Worm (Caenorhabditis elegans) whole organism, L1 larva: ENCODE measurements around the gene pro-1.

Source experiments
- aha-1 ChIP-seq: fragments of 150-350 bp; optimal IDR thresholded peaks from 2 replicates; lab custom pipeline; 2014; ENCODE audit warnings: missing biosample characterization, missing genetic modification characterization
- aly-2 ChIP-seq: fragments of 150-350 bp; optimal IDR thresholded peaks from 2 replicates; lab custom pipeline; 2014; ENCODE audit warnings: missing biosample characterization, missing genetic modification characterization
- ama-1 ChIP-seq: fragments of 150-350 bp; optimal IDR thresholded peaks from 2 replicates; lab custom pipeline; 2014
- ceh-8 ChIP-seq: fragments of 200-800 bp; sonication (Bioruptor generic); optimal IDR thresholded peaks from 2 replicates; lab custom pipeline; 2018; ENCODE audit warnings: mild to moderate bottlenecking, missing genetic modification characterization, moderate library complexity, missing compliant biosample characterization
- ceh-82 ChIP-seq, 3 experiments: fragments of 150-350 bp in 1 of 3; sonication (generic microtip) in 2 of 3; optimal IDR thresholded peaks; 2 replicates each; lab custom pipeline; 2014 to 2017; ENCODE audit warnings: missing biosample characterization in 3 of 3, missing genetic modification characterization in 3 of 3
- ceh-88 ChIP-seq: fragments of 200-800 bp; sonication (Bioruptor generic); IDR thresholded peaks from 2 replicates; pipeline ENCODE4 v1.3.6; 2022; ENCODE audit warnings: missing genetic modification characterization, missing compliant biosample characterization
- ceh-90 ChIP-seq: sonication (generic microtip); optimal IDR thresholded peaks from 2 replicates; lab custom pipeline; 2016; ENCODE audit warnings: missing genetic modification characterization, missing compliant biosample characterization
- ces-1 ChIP-seq: fragments of 150-350 bp; optimal IDR thresholded peaks from 2 replicates; lab custom pipeline; 2014; ENCODE audit warnings: missing biosample characterization, missing genetic modification reagents, missing genetic modification characterization
- dpl-1 ChIP-seq, 3 experiments: fragments of 150-350 bp in 2 of 3; sonication (generic microtip) in 1 of 3; optimal IDR thresholded peaks; 2 replicates each; lab custom pipeline; 2014 to 2017; ENCODE audit warnings: missing biosample characterization in 3 of 3, missing genetic modification characterization in 3 of 3, missing genetic modification reagents in 3 of 3
- dsc-1 ChIP-seq: sonication (generic microtip); optimal IDR thresholded peaks from 2 replicates; lab custom pipeline; 2016; ENCODE audit warnings: mild to moderate bottlenecking, missing genetic modification characterization, missing compliant biosample characterization
- efl-1 ChIP-seq, 4 experiments: fragments of 150-350 bp; optimal IDR thresholded peaks in 3 of 4; peaks in 1 of 4; 1 replicate in 1 of 4; 2 replicates in 3 of 4; lab custom pipeline; 2014; ENCODE audit warnings: missing biosample characterization in 2 of 4, missing genetic modification characterization in 2 of 4, missing genetic modification reagents in 2 of 4
- efl-3 ChIP-seq: fragments of 200-800 bp; sonication (Bioruptor generic); optimal IDR thresholded peaks from 2 replicates; lab custom pipeline; 2018; ENCODE audit warnings: mild to moderate bottlenecking, missing genetic modification characterization, missing compliant biosample characterization
- ets-5 ChIP-seq: fragments of 200-800 bp; sonication (Bioruptor generic); IDR thresholded peaks from 2 replicates; pipeline ENCODE4 v1.3.6; 2022; ENCODE audit warnings: missing genetic modification characterization, missing compliant biosample characterization
- fkh-10 ChIP-seq: sonication (generic microtip); optimal IDR thresholded peaks from 2 replicates; lab custom pipeline; 2017; ENCODE audit warnings: missing biosample characterization, missing genetic modification reagents, missing genetic modification characterization
- fos-1 ChIP-seq: fragments of 150-350 bp; optimal IDR thresholded peaks from 2 replicates; lab custom pipeline; 2014; ENCODE audit warnings: missing biosample characterization, missing genetic modification characterization
- grh-1 ChIP-seq: fragments of 200-800 bp; sonication (Bioruptor generic); IDR thresholded peaks from 2 replicates; pipeline ENCODE4 v1.3.6; 2022; ENCODE audit warnings: missing genetic modification reagents, missing genetic modification characterization, missing compliant biosample characterization
- hlh-4 ChIP-seq: sonication (generic microtip); optimal IDR thresholded peaks from 2 replicates; lab custom pipeline; 2016; ENCODE audit warnings: mild to moderate bottlenecking, missing genetic modification characterization, missing compliant biosample characterization
- jun-1 ChIP-seq: fragments of 150-350 bp; optimal IDR thresholded peaks from 2 replicates; lab custom pipeline; 2014; ENCODE audit warnings: missing biosample characterization, missing genetic modification reagents, missing genetic modification characterization
- lin-13 ChIP-seq: fragments of 150-350 bp; optimal IDR thresholded peaks from 2 replicates; lab custom pipeline; 2014; ENCODE audit warnings: missing biosample characterization, missing genetic modification reagents, missing genetic modification characterization
- lin-14 ChIP-seq: fragments of 200-800 bp; sonication (Bioruptor generic); optimal IDR thresholded peaks from 2 replicates; lab custom pipeline; 2018; ENCODE audit warnings: mild to moderate bottlenecking, missing genetic modification characterization, moderate library complexity, missing compliant biosample characterization
- lin-35 ChIP-seq, 2 experiments: fragments of 150-350 bp; optimal IDR thresholded peaks; 2 replicates each; lab custom pipeline; 2014; ENCODE audit warnings: missing biosample characterization in 2 of 2, missing genetic modification characterization in 2 of 2, missing genetic modification reagents in 2 of 2
- lin-39 ChIP-seq: fragments of 150-350 bp; optimal IDR thresholded peaks from 2 replicates; lab custom pipeline; 2014; ENCODE audit warnings: missing biosample characterization, missing genetic modification reagents, missing genetic modification characterization
- lir-3 ChIP-seq: sonication (generic microtip); optimal IDR thresholded peaks from 2 replicates; lab custom pipeline; 2016; ENCODE audit warnings: mild to moderate bottlenecking, missing genetic modification characterization, moderate library complexity, missing compliant biosample characterization; ENCODE audit not compliant: poor library complexity
- mep-1 ChIP-seq: fragments of 150-350 bp; optimal IDR thresholded peaks from 2 replicates; lab custom pipeline; 2014; ENCODE audit warnings: missing biosample characterization, missing genetic modification characterization
- nhr-19 ChIP-seq: fragments of 200-800 bp; sonication (Bioruptor generic); conservative IDR thresholded peaks from 2 replicates; pipeline ENCODE4 v1.3.6; 2022; ENCODE audit warnings: missing genetic modification characterization, missing compliant biosample characterization
- nhr-20 ChIP-seq: sonication (generic microtip); optimal IDR thresholded peaks from 2 replicates; lab custom pipeline; 2016; ENCODE audit warnings: mild to moderate bottlenecking, missing genetic modification characterization, missing compliant biosample characterization
- nhr-47 ChIP-seq: sonication (generic microtip); optimal IDR thresholded peaks from 2 replicates; lab custom pipeline; 2016; ENCODE audit warnings: mild to moderate bottlenecking, missing genetic modification characterization, moderate library complexity, missing compliant biosample characterization
- nhr-71 ChIP-seq: sonication (generic microtip); optimal IDR thresholded peaks from 2 replicates; lab custom pipeline; 2016; ENCODE audit warnings: mild to moderate bottlenecking, missing genetic modification characterization, moderate library complexity, missing compliant biosample characterization
- nhr-76 ChIP-seq: sonication (generic microtip); optimal IDR thresholded peaks from 2 replicates; lab custom pipeline; 2017; ENCODE audit warnings: missing biosample characterization, missing genetic modification characterization
- nhr-77 ChIP-seq: fragments of 150-350 bp; optimal IDR thresholded peaks from 2 replicates; lab custom pipeline; 2014; ENCODE audit warnings: missing biosample characterization, missing genetic modification characterization
- nhr-84 ChIP-seq: sonication (generic microtip); optimal IDR thresholded peaks from 2 replicates; lab custom pipeline; 2017; ENCODE audit warnings: missing biosample characterization, missing genetic modification characterization
- nhr-90 ChIP-seq: sonication (generic microtip); optimal IDR thresholded peaks from 2 replicates; lab custom pipeline; 2016; ENCODE audit warnings: mild to moderate bottlenecking, missing genetic modification characterization, missing compliant biosample characterization; ENCODE audit not compliant: poor library complexity
- pag-3 ChIP-seq: sonication (generic microtip); optimal IDR thresholded peaks from 2 replicates; lab custom pipeline; 2017; ENCODE audit warnings: missing genetic modification characterization, mild to moderate bottlenecking, missing compliant biosample characterization, antibody characterized with exemption, borderline replicate concordance; ENCODE audit not compliant: insufficient read depth
- rnt-1 ChIP-seq: sonication (generic microtip); optimal IDR thresholded peaks from 2 replicates; lab custom pipeline; 2016; ENCODE audit warnings: mild to moderate bottlenecking, missing genetic modification characterization, moderate library complexity, missing compliant biosample characterization
- skn-1 ChIP-seq: fragments of 150-350 bp; optimal IDR thresholded peaks from 2 replicates; lab custom pipeline; 2014; ENCODE audit warnings: missing biosample characterization, missing genetic modification characterization
- snpc-4 ChIP-seq: fragments of 150-350 bp; optimal IDR thresholded peaks from 2 replicates; lab custom pipeline; 2014; ENCODE audit warnings: missing biosample characterization, missing genetic modification characterization
- snu-23 ChIP-seq: sonication (generic microtip); optimal IDR thresholded peaks from 2 replicates; lab custom pipeline; 2016; ENCODE audit warnings: missing genetic modification characterization, missing compliant biosample characterization
- swsn-7 ChIP-seq: sonication (generic microtip); optimal IDR thresholded peaks from 2 replicates; lab custom pipeline; 2016; ENCODE audit warnings: missing genetic modification characterization, missing compliant biosample characterization
- tbx-2 ChIP-seq: sonication (generic microtip); optimal IDR thresholded peaks from 2 replicates; lab custom pipeline; 2016; ENCODE audit warnings: missing genetic modification characterization, missing compliant biosample characterization
- tlp-1 ChIP-seq: fragments of 150-350 bp; optimal IDR thresholded peaks from 2 replicates; lab custom pipeline; 2014; ENCODE audit warnings: missing biosample characterization, missing genetic modification characterization
- unc-30 ChIP-seq: sonication (generic microtip); optimal IDR thresholded peaks from 2 replicates; lab custom pipeline; 2017; ENCODE audit warnings: missing biosample characterization, missing genetic modification characterization
- unc-86 ChIP-seq: sonication (generic microtip); optimal IDR thresholded peaks from 2 replicates; lab custom pipeline; 2016; ENCODE audit warnings: missing genetic modification characterization, missing compliant biosample characterization
- unc-98 ChIP-seq: fragments of 200-800 bp; sonication (Bioruptor generic); IDR thresholded peaks from 2 replicates; pipeline ENCODE4 v1.3.6; 2022; ENCODE audit warnings: missing genetic modification characterization, missing compliant biosample characterization
- vab-15 ChIP-seq: sonication (generic microtip); optimal IDR thresholded peaks from 2 replicates; lab custom pipeline; 2017; ENCODE audit warnings: missing genotype, mild to moderate bottlenecking, missing genetic modification characterization, missing compliant biosample characterization
- xbp-1 ChIP-seq: sonication (generic microtip); optimal IDR thresholded peaks from 2 replicates; lab custom pipeline; 2016; ENCODE audit warnings: missing genetic modification characterization, missing compliant biosample characterization
- zip-4 ChIP-seq: fragments of 200-800 bp; sonication (Bioruptor generic); optimal IDR thresholded peaks from 2 replicates; lab custom pipeline; 2018; ENCODE audit warnings: mild to moderate bottlenecking, missing genetic modification characterization, moderate library complexity, missing compliant biosample characterization
- ztf-11 ChIP-seq, 2 experiments: sonication (generic microtip); optimal IDR thresholded peaks; 2 replicates each; lab custom pipeline; 2016 to 2017; ENCODE audit warnings: missing genetic modification characterization in 2 of 2, missing biosample characterization in 1 of 2, missing compliant biosample characterization in 1 of 2

pro-1 gene

DNA sequence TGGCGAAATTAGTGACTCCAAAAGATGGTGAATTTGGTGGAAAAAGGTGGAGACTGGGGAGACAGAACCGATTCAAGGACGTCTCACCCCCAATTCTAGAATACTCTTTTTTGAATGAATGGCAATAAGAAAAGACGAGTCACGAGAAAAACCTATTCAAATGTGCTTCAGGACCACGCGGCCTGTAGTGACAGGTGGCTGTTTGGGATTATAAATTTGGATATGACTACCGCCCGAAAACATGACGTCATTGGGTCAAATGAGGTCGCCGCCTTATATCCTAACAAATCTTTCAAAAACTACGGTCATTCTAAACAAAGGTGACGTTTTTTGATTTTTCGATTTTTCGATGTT is 12.2 kb upstream of the pro-1 start (continued):
- no peak for TF ChIP-seq ceh-88 (GFP tag; lab: Robert Waterston, UW)
- peak; percentile 11 for TF ChIP-seq nhr-47 (tag; lab: Kevin White, UChicago)
- TF ChIP-seq fkh-10 (GFP tag; lab: Kevin White, UChicago), result no peak
- TF ChIP-seq nhr-90 (tag; lab: Kevin White, UChicago), result peak; percentile 38
- TF ChIP-seq lin-35 (GFP tag; optimal IDR thresholded peaks at IDR 0.05; lab: Kevin White, UChicago), result no peak
- TF ChIP-seq tlp-1 (tag; lab: Kevin White, UChicago), result no peak
- peak; percentile 21 for TF ChIP-seq nhr-71
- no peak for TF ChIP-seq ceh-90 (tag; lab: Kevin White, UChicago)
- TF ChIP-seq fos-1, result no peak
- no peak for TF ChIP-seq skn-1 (tag; lab: Kevin White, UChicago)
- TF ChIP-seq unc-86 (tag; lab: Kevin White, UChicago), result no peak
- no peak for TF ChIP-seq hlh-4 (tag; lab: Kevin White, UChicago)
- no peak for TF ChIP-seq nhr-20 (tag; lab: Kevin White, UChicago)
- no peak for TF ChIP-seq nhr-77 (tag; lab: Kevin White, UChicago)
- TF ChIP-seq lin-14, result peak; percentile 1
- TF ChIP-seq snpc-4 (tag; lab: Kevin White, UChicago), result no peak
- no peak for TF ChIP-seq nhr-19
- TF ChIP-seq aha-1 (tag; lab: Kevin White, UChicago), result no peak
- TF ChIP-seq jun-1, result no peak
- no peak for TF ChIP-seq vab-15 (tag; lab: Kevin White, UChicago)
- TF ChIP-seq dsc-1 (tag; lab: Kevin White, UChicago), result no peak
- peak; percentile 59 for TF ChIP-seq mep-1
- no peak for TF ChIP-seq efl-3 (GFP tag; lab: Kevin White, UChicago)
- TF ChIP-seq dpl-1 (GFP tag; optimal IDR thresholded peaks at IDR 0.05; lab: Kevin White, UChicago), result no peak
- TF ChIP-seq tbx-2 (tag; lab: Kevin White, UChicago), result no peak
- TF ChIP-seq unc-30 (tag; lab: Kevin White, UChicago), result no peak
- TF ChIP-seq nhr-84 (tag; lab: Kevin White, UChicago), result no peak
- TF ChIP-seq ces-1 (GFP tag; lab: Kevin White, UChicago), result no peak
- TF ChIP-seq snu-23 (GFP tag; lab: Kevin White, UChicago), result peak; percentile 39
- no peak for TF ChIP-seq ceh-8 (GFP tag; lab: Kevin White, UChicago)

DNA sequence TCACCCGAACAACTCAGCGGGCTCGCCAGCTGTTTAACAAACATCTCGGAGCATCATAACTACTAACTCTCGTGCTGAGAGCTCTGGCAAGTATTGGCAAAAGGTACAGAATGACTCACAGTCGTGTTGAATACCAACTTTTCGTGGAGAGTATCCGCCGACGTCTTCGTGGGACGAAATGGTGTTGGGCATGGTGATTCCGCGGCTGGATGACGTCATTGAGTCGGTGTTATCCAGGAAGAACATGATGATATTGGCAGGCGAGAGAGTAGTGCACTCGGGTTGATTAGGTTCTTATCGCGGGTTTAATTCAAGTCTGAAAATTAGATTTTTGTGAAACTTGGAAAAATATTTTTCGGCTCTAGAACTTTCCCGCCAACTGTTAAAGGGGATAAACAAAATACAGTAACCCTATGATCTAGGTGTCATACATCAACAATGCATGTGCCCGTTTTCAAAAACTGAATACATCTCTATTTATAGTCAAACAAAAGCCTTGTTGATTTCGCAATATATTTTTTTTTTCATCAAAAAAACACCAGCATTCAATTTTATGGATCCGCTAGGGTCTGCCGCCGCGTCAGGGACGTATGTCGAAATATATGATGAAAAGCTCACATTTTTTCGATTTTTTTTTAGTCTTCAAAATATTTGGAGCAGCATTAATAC is 11.7 kb upstream of the pro-1 start:
- TF ChIP-seq rnt-1 (tag; lab: Kevin White, UChicago), result peak; percentile 28
- TF ChIP-seq lin-14, result peak; percentile 4
- TF ChIP-seq xbp-1, result no peak
- TF ChIP-seq efl-1 (optimal IDR thresholded peaks at IDR 0.05; lab: Kevin White, UChicago), result no peak
- TF ChIP-seq efl-1 (GFP tag; optimal IDR thresholded peaks at IDR 0.05 in 1 of 2; lab: Kevin White, UChicago), result peak in 1 of 2 experiments; percentile 33
- peak in 1 of 2 experiments; percentile 3 for TF ChIP-seq lin-35 (GFP tag; optimal IDR thresholded peaks at IDR 0.05; lab: Kevin White, UChicago)
- no peak for TF ChIP-seq ztf-11 (tag; optimal IDR thresholded peaks at IDR 0.05; lab: Kevin White, UChicago)
- peak; percentile 73 for TF ChIP-seq ama-1 (lab: Kevin White, UChicago)

DNA sequence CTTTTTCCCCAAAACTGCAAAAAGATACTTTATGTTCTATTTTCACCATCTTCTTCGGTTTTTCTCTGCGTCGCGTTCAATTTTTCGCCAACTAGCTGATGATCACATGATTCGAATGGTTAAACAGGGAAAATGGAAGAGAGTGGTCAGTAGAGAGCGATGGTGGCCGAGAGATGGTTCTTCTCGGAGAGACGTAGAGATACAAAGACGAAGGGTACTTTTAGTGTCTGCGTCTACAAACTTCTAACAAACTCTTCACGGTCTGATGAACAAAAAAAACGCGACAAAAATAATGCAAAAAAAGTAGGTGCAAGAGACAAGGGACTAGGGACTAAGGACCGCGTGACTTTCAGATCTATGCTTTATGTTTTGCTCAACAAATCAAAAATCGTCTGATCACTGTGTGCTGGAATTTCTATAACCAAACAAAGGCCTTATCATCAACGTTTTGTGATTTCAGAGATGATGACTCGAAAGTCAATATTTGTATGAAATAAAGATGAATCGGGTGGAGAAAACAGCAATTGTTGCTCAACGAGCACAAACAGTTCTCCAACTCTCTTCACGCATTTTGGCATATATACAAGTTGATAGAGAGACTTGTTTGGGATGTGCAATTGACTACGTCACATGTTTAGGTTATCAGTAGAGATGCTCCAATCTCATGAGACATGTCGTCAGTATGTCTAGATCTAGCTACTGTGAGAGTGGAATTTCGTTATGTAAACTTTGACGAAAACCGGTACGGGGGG is 10.4 kb upstream of the pro-1 start:
- no peak for TF ChIP-seq ces-1 (GFP tag; lab: Kevin White, UChicago)
- TF ChIP-seq nhr-76 (tag; lab: Kevin White, UChicago), result no peak
- TF ChIP-seq lin-13, result peak; percentile 95
- no peak for TF ChIP-seq unc-98
- TF ChIP-seq hlh-4 (tag; lab: Kevin White, UChicago), result no peak
- peak; percentile 88 for TF ChIP-seq rnt-1 (tag; lab: Kevin White, UChicago)
- TF ChIP-seq lir-3 (tag; lab: Kevin White, UChicago), result peak; percentile 81
- peak; percentile 63 for TF ChIP-seq zip-4 (GFP tag; lab: Kevin White, UChicago)
- peak; percentile 97 for TF ChIP-seq aly-2 (tag; lab: Kevin White, UChicago)
- TF ChIP-seq ztf-11 (tag; optimal IDR thresholded peaks at IDR 0.05; lab: Kevin White, UChicago), result peak in 1 of 2 experiments; percentile 66
- no peak for TF ChIP-seq ets-5 (GFP tag; lab: Robert Waterston, UW)
- TF ChIP-seq swsn-7, result peak; percentile 96
- peak; percentile 81 to 88 (median 87) for TF ChIP-seq ceh-82 (tag; optimal IDR thresholded peaks at IDR 0.05; lab: Kevin White, UChicago)
- peak; percentile 85 for TF ChIP-seq lin-39 (tag; lab: Kevin White, UChicago)
- TF ChIP-seq grh-1 (GFP tag; lab: Robert Waterston, UW), result peak; percentile 93
- TF ChIP-seq pag-3 (tag; lab: Kevin White, UChicago), result no peak
- peak; percentile 90 for TF ChIP-seq xbp-1
